Worm (Caenorhabditis elegans): Measurements from ENCODE around the gene clec-202.

ce11 chrIV:17407025-17407424 is 45.8 kb downstream of the clec-202 start, which contains the start of gene T02D1.7:
- no peak for TF ChIP-seq lin-11 (tag; optimal IDR thresholded peaks at IDR 0.05)
- no peak for TF ChIP-seq lin-39 (tag; optimal IDR thresholded peaks at IDR 0.05)
- TF ChIP-seq unc-62 (GFP tag; optimal IDR thresholded peaks at IDR 0.05), result no peak
- TF ChIP-seq unc-55 (GFP tag; optimal IDR thresholded peaks at IDR 0.05), result no peak

All from whole organism, L2 larva.